Worm (Caenorhabditis elegans) whole organism, L4 larva: ENCODE data around the gene C18G1.7.
"Not testable (repeated sequence)": the region's sequence is repeated elsewhere in the genome, so short reads cannot be mapped to it uniquely, and the experiment has no call there.

Experiments
- T26A8.4 ChIP-seq: fragments of 200-800 bp; sonication (Bioruptor generic); IDR thresholded peaks from 2 replicates; pipeline ENCODE4 v1.3.6; 2022; ENCODE audit warnings: missing genetic modification characterization, missing compliant biosample characterization
- Y105C5A.15 ChIP-seq: fragments of 200-800 bp; sonication (Bioruptor generic); IDR thresholded peaks from 2 replicates; pipeline ENCODE4 v1.3.6; 2022; ENCODE audit warnings: missing genetic modification characterization, missing compliant biosample characterization
- Y48G9A.11 ChIP-seq: fragments of 200-800 bp; sonication (Bioruptor generic); IDR thresholded peaks from 2 replicates; pipeline ENCODE4 v1.3.6; 2022; ENCODE audit warnings: missing genetic modification reagents, missing genetic modification characterization, missing compliant biosample characterization
- Y75B8A.6 ChIP-seq: fragments of 200-800 bp; sonication (Bioruptor generic); IDR thresholded peaks from 2 replicates; pipeline ENCODE4 v1.3.6; 2022; ENCODE audit warnings: missing genetic modification reagents, missing genetic modification characterization, missing compliant biosample characterization
- ZK546.5 ChIP-seq, 2 experiments: sonication (generic microtip); optimal IDR thresholded peaks; 2 replicates each; lab custom pipeline; 2017; ENCODE audit warnings: missing biosample characterization in 2 of 2, missing genetic modification characterization in 2 of 2
- aha-1 ChIP-seq: fragments of 150-350 bp; peaks from one replicate; lab custom pipeline; 2014; ENCODE audit warnings: missing biosample characterization, missing genetic modification characterization
- ceh-20 ChIP-seq: fragments of 200-800 bp; sonication (Bioruptor generic); IDR thresholded peaks from 2 replicates; pipeline ENCODE4 v1.3.6; 2022; ENCODE audit warnings: missing genetic modification reagents, missing genetic modification characterization, missing compliant biosample characterization
- ceh-44 ChIP-seq: fragments of 200-800 bp; sonication (Bioruptor generic); IDR thresholded peaks from 2 replicates; pipeline ENCODE4 v1.3.6; 2022; ENCODE audit warnings: missing genetic modification reagents, missing genetic modification characterization, missing compliant biosample characterization
- cey-2 ChIP-seq: sonication (generic microtip); optimal IDR thresholded peaks from 3 replicates; lab custom pipeline; 2017; ENCODE audit warnings: missing genetic modification characterization, mild to moderate bottlenecking, missing compliant biosample characterization, antibody characterized with exemption, borderline replicate concordance; ENCODE audit not compliant: insufficient read depth
- daf-12 ChIP-seq: fragments of 150-350 bp; optimal IDR thresholded peaks from 2 replicates; lab custom pipeline; 2014; ENCODE audit warnings: missing biosample characterization, missing genetic modification reagents, missing genetic modification characterization
- dmd-6 ChIP-seq: fragments of 200-800 bp; sonication (Bioruptor generic); IDR thresholded peaks from 2 replicates; pipeline ENCODE4 v1.3.6; 2022; ENCODE audit warnings: missing genetic modification reagents, missing genetic modification characterization, missing compliant biosample characterization
- duxl-1 ChIP-seq: sonication (generic microtip); optimal IDR thresholded peaks from 2 replicates; lab custom pipeline; 2016; ENCODE audit warnings: mild to moderate bottlenecking, missing genetic modification characterization, moderate library complexity, missing compliant biosample characterization; ENCODE audit not compliant: poor library complexity
- fos-1 ChIP-seq: fragments of 150-350 bp; optimal IDR thresholded peaks from 2 replicates; lab custom pipeline; 2014; ENCODE audit warnings: missing biosample characterization, missing genetic modification characterization
- hlh-11 ChIP-seq: fragments of 200-800 bp; sonication (Bioruptor generic); optimal IDR thresholded peaks from 2 replicates; lab custom pipeline; 2018; ENCODE audit warnings: mild to moderate bottlenecking, missing genetic modification characterization, missing compliant biosample characterization
- jun-1 ChIP-seq: fragments of 150-350 bp; optimal IDR thresholded peaks from 2 replicates; lab custom pipeline; 2014; ENCODE audit warnings: missing biosample characterization, missing genetic modification reagents, missing genetic modification characterization
- lim-7 ChIP-seq: fragments of 200-800 bp; sonication (Bioruptor generic); IDR thresholded peaks from 2 replicates; pipeline ENCODE4 v1.3.6; 2022; ENCODE audit warnings: missing genetic modification characterization, missing compliant biosample characterization
- lin-1 ChIP-seq: fragments of 200-800 bp; sonication (Bioruptor generic); IDR thresholded peaks from 2 replicates; pipeline ENCODE4 v1.3.6; 2022; ENCODE audit warnings: missing genetic modification reagents, missing genetic modification characterization, missing compliant biosample characterization
- lin-13 ChIP-seq: fragments of 150-350 bp; optimal IDR thresholded peaks from 2 replicates; lab custom pipeline; 2014; ENCODE audit warnings: missing biosample characterization, missing genetic modification reagents, missing genetic modification characterization
- lin-29 ChIP-seq: fragments of 200-800 bp; sonication (Bioruptor generic); IDR thresholded peaks from 2 replicates; pipeline ENCODE4 v1.3.6; 2022; ENCODE audit warnings: missing genetic modification reagents, missing genetic modification characterization, missing compliant biosample characterization
- lin-39 ChIP-seq: fragments of 150-350 bp; optimal IDR thresholded peaks from 2 replicates; lab custom pipeline; 2014; ENCODE audit warnings: missing biosample characterization, missing genetic modification reagents, missing genetic modification characterization
- lir-3 ChIP-seq: sonication (generic microtip); optimal IDR thresholded peaks from 2 replicates; lab custom pipeline; 2016; ENCODE audit warnings: mild to moderate bottlenecking, missing genetic modification characterization, missing compliant biosample characterization
- mdt-29 ChIP-seq: fragments of 200-800 bp; sonication (Bioruptor generic); IDR thresholded peaks from 2 replicates; pipeline ENCODE4 v1.3.6; 2022; ENCODE audit warnings: missing genetic modification reagents, missing genetic modification characterization, missing compliant biosample characterization
- mep-1 ChIP-seq: fragments of 150-350 bp; sonication (generic microtip); optimal IDR thresholded peaks from 3 replicates; lab custom pipeline; 2014; ENCODE audit warnings: missing biosample characterization, missing genetic modification characterization
- nhr-28 ChIP-seq: fragments of 150-350 bp; optimal IDR thresholded peaks from 2 replicates; lab custom pipeline; 2014; ENCODE audit warnings: missing biosample characterization, missing genetic modification characterization
- nhr-41 ChIP-seq: fragments of 200-800 bp; sonication (Bioruptor generic); IDR thresholded peaks from 2 replicates; pipeline ENCODE4 v1.3.6; 2022; ENCODE audit warnings: missing genetic modification reagents, missing genetic modification characterization, missing compliant biosample characterization
- nhr-42 ChIP-seq: fragments of 200-800 bp; sonication (Bioruptor generic); IDR thresholded peaks from 2 replicates; pipeline ENCODE4 v1.3.6; 2022; ENCODE audit warnings: missing genetic modification characterization, missing compliant biosample characterization
- pha-4 ChIP-seq, 2 experiments: fragments of 150-350 bp in 1 of 2; fragments of 200-800 bp in 1 of 2; sonication (Bioruptor generic) in 1 of 2; IDR thresholded peaks in 1 of 2; optimal IDR thresholded peaks in 1 of 2; 2 replicates each; pipeline versions ENCODE4 v1.3.6 to Lab custom; 2014 to 2022; ENCODE audit warnings: missing genetic modification characterization in 2 of 2, missing genetic modification reagents in 2 of 2, missing biosample characterization in 1 of 2, missing compliant biosample characterization in 1 of 2
- php-3 ChIP-seq: fragments of 200-800 bp; sonication (Bioruptor generic); IDR thresholded peaks from 2 replicates; pipeline ENCODE4 v1.3.6; 2022; ENCODE audit warnings: missing genetic modification reagents, missing genetic modification characterization, missing compliant biosample characterization
- pqm-1 ChIP-seq: sonication (generic microtip); optimal IDR thresholded peaks from 2 replicates; lab custom pipeline; 2017; ENCODE audit warnings: missing biosample characterization, missing genetic modification characterization
- set-16 ChIP-seq: fragments of 200-800 bp; sonication (Bioruptor generic); IDR thresholded peaks from 2 replicates; pipeline ENCODE4 v1.3.6; 2022; ENCODE audit warnings: missing genetic modification reagents, missing genetic modification characterization, missing compliant biosample characterization
- spr-1 ChIP-seq: sonication (generic microtip); optimal IDR thresholded peaks from 2 replicates; lab custom pipeline; 2016; ENCODE audit warnings: mild to moderate bottlenecking, missing genetic modification characterization, missing compliant biosample characterization
- tag-97 ChIP-seq: fragments of 200-800 bp; sonication (Bioruptor generic); IDR thresholded peaks from 2 replicates; pipeline ENCODE4 v1.3.6; 2022; ENCODE audit warnings: missing genetic modification characterization, missing compliant biosample characterization
- zfp-2 ChIP-seq: sonication (generic microtip); optimal IDR thresholded peaks from 2 replicates; lab custom pipeline; 2016; ENCODE audit warnings: mild to moderate bottlenecking, missing genetic modification characterization, missing compliant biosample characterization

C18G1.7 gene

ce11 chrV:4760674-4761073 is 15.3 kb downstream of the C18G1.7 start, which contains the start of gene bgnt-1.4:
bgnt-1.4 (plus strand) TSS chrV:4760974.
- not testable (repeated sequence) for TF ChIP-seq php-3 (GFP tag; lab: Robert Waterston, UW); lir-3 (tag; lab: Kevin White, UChicago); tag-97 (GFP tag; lab: Robert Waterston, UW)

DNA sequence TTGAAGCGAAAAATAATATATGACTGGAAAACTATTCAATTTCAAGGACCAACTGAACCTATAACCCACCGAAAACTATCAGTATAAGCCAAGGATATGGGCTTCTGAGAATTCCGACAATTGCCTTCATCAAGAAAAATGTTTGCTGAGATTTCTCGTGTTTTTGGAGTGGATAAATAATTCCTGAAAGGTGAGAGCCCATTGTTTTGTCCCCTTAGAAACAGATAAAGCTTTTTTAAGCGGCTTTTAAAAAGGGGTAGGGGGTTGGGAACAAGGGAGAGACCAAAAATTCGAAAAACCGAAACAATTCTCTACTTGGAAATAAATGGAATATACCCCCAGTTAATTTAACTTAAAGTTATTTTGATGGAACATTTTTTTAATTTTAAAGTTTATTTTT is 21.1 kb downstream of the C18G1.7 start, which contains the start of gene C18G1.8:
C18G1.8 (minus strand) TSS at position 101 of the 400 bp plus-strand sequence.
- TF ChIP-seq spr-1 (tag; lab: Kevin White, UChicago), result no peak
- TF ChIP-seq Y105C5A.15 (GFP tag; lab: Robert Waterston, UW), result no peak
- no peak for TF ChIP-seq Y48G9A.11 (GFP tag; lab: Robert Waterston, UW)
- TF ChIP-seq fos-1, result no peak
- no peak for TF ChIP-seq lin-1 (GFP tag; lab: Robert Waterston, UW)
- no peak for TF ChIP-seq lin-13 (GFP tag; lab: Kevin White, UChicago)
- no peak for TF ChIP-seq lin-29 (GFP tag; lab: Robert Waterston, UW)
- no peak for TF ChIP-seq Y75B8A.6 (GFP tag; lab: Robert Waterston, UW)
- TF ChIP-seq cey-2, result no peak
- no peak for TF ChIP-seq ZK546.5 (tag; optimal IDR thresholded peaks at IDR 0.05; lab: Kevin White, UChicago)
- no peak for TF ChIP-seq lim-7 (GFP tag; lab: Robert Waterston, UW)
- no peak for TF ChIP-seq daf-12 (tag; lab: Kevin White, UChicago)
- TF ChIP-seq mep-1, result no peak

DNA sequence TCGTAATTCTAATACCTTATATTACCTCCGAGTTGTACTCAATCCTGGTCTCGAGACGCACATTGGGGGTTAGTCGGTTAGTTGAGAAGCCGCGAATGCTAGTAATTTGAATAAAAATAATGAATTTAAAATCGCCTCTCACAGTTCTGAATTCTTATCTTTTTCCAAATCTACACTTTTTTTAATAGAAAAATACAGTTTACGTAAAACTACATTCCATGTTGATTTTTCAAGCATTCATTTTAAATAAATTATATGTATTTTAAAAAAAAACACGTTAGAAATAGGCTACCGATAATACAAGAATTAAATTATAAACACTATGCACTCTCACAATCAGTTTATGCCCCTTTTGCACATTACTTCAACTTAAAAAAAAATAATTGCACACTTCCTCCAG is 24.3 kb downstream of the C18G1.7 start, which contains the start of gene C18G1.9:
C18G1.9 (minus strand) TSS at position 101 of the 400 bp plus-strand sequence.
- TF ChIP-seq ceh-44 (GFP tag; lab: Robert Waterston, UW) (no peak), mdt-29 (GFP tag; lab: Robert Waterston, UW) (no peak), daf-12 (tag; lab: Kevin White, UChicago) (no peak), duxl-1 (tag; lab: Kevin White, UChicago) (no peak), ZK546.5 (tag; optimal IDR thresholded peaks at IDR 0.05; lab: Kevin White, UChicago) (no peak), ceh-20 (no peak), jun-1 (tag; lab: Kevin White, UChicago) (no peak), pha-4 (GFP tag; IDR thresholded peaks at IDR 0.05; lab: Robert Waterston, UW) (no peak), pha-4 (tag; optimal IDR thresholded peaks at IDR 0.05; lab: Kevin White, UChicago) (no peak), T26A8.4 (GFP tag; lab: Robert Waterston, UW) (no peak), lir-3 (tag; lab: Kevin White, UChicago) (no peak), lim-7 (GFP tag; lab: Robert Waterston, UW) (no peak), set-16 (GFP tag; lab: Robert Waterston, UW) (no peak), lin-1 (GFP tag; lab: Robert Waterston, UW) (no peak), zfp-2 (tag; lab: Kevin White, UChicago) (no peak)

DNA sequence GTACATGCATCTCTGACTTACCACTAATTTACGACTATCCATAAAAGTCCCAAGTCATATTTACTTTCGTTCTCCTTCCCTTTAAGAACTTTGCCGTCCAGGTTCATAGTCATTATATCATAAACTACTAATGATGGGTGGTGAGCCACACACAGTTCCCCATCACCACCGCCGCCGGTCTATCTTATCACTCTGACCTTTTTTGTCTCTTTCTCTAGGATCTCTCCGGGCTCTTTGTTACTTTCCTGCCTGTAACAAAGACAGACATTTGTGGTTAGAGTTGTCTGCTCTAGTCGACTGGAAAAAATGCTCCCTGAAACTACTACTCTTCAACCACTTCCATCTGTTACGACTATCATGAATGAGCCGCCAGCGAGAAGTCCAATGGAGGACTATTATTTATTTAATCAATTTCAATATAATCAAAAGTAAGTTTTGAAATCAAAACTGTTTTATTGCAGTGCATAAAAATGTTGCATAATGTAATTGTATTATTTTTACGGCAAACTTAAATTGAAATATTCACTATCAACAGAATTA is 25.1 kb downstream of the C18G1.7 start, which contains the start of gene elt-7:
elt-7 (plus strand) TSS at position 263 of the 540 bp plus-strand sequence.
- TF ChIP-seq pqm-1, result peak; percentile 81
- no peak for TF ChIP-seq lin-39
- TF ChIP-seq spr-1 (tag; lab: Kevin White, UChicago), result no peak
- peak; percentile 92 for TF ChIP-seq aha-1 (tag; lab: Kevin White, UChicago)
- TF ChIP-seq dmd-6 (GFP tag; lab: Robert Waterston, UW), result peak; percentile 54
- TF ChIP-seq nhr-41 (GFP tag; lab: Robert Waterston, UW), result peak; percentile 84; the same call in 1 of the 2 replicates
- TF ChIP-seq php-3 (GFP tag; lab: Robert Waterston, UW), result 0 out of 2 replicates have a peak, but pooled peaks have one; percentile 11
- TF ChIP-seq nhr-42 (GFP tag; lab: Robert Waterston, UW), result no peak
- TF ChIP-seq nhr-28 (tag; lab: Kevin White, UChicago), result peak; percentile 73
- peak; percentile 40 for TF ChIP-seq hlh-11 (tag; lab: Kevin White, UChicago)
